Worm (Caenorhabditis elegans) whole organism, midembryonic: Measurements from ENCODE around the gene ins-22.
"Not testable (repeated sequence)": the region's sequence is repeated elsewhere in the genome, so short reads cannot be mapped to it uniquely, and the experiment has no call there.

Experiments used
- cog-1 ChIP-seq: sonication (generic microtip); optimal IDR thresholded peaks from 2 replicates; lab custom pipeline; 2016; ENCODE audit warnings: missing genetic modification characterization, missing compliant biosample characterization
- flt-1 ChIP-seq: fragments of 200-800 bp; sonication (Bioruptor generic); IDR thresholded peaks from 2 replicates; pipeline ENCODE4 v1.3.6; 2022; ENCODE audit warnings: missing genetic modification characterization, missing compliant biosample characterization
- klf-2 ChIP-seq: fragments of 200-800 bp; sonication (Bioruptor generic); conservative IDR thresholded peaks from 2 replicates; pipeline ENCODE4 v1.3.6; 2022; ENCODE audit warnings: missing genetic modification reagents, missing genetic modification characterization, missing compliant biosample characterization
- med-1 ChIP-seq: sonication (generic microtip); optimal IDR thresholded peaks from 2 replicates; lab custom pipeline; 2017; ENCODE audit warnings: missing genetic modification characterization, mild to moderate bottlenecking, missing compliant biosample characterization, antibody characterized with exemption, missing genetic modification reagents; ENCODE audit not compliant: insufficient read depth
- ref-1 ChIP-seq: fragments of 200-800 bp; sonication (Bioruptor generic); conservative IDR thresholded peaks from 2 replicates; pipeline ENCODE4 v1.3.6; 2022; ENCODE audit warnings: missing genetic modification reagents, missing genetic modification characterization, missing compliant biosample characterization
- tab-1 ChIP-seq: fragments of 200-800 bp; sonication (Bioruptor generic); IDR thresholded peaks from 2 replicates; pipeline ENCODE4 v1.3.6; 2022; ENCODE audit warnings: missing genetic modification characterization, missing compliant biosample characterization
- ztf-23 ChIP-seq: fragments of 200-800 bp; sonication (Bioruptor generic); IDR thresholded peaks from 2 replicates; pipeline ENCODE4 v1.3.6; 2022; ENCODE audit warnings: missing genetic modification reagents, missing genetic modification characterization, missing compliant biosample characterization

DNA sequence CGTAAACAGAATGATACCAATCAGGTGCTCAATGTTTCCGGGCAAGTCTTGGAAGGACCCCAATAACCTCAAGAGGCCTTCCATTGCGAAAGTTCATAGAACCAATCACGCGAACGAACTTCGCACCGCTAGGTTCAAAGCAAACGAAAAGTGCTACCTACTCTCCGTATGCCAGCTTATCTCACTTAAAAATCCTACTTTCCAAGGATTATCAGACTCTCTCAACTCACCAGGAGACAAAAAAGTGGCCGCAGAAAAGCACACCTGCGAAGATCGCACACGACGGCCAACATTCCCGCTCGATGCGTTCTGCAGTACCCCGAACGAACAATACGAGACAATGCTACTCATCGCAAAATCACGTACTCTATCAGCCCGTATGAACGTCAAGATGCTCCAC, 27.2 kb downstream of the ins-22 start, which contains the start of gene T16G12.12:
- not testable (repeated sequence) for TF ChIP-seq med-1; ref-1 (GFP tag; lab: Robert Waterston, UW); cog-1 (tag; lab: Kevin White, UChicago); ztf-23 (GFP tag; lab: Robert Waterston, UW); flt-1 (GFP tag; lab: Robert Waterston, UW); tab-1; klf-2
